Fruit fly (Drosophila melanogaster) whole organism: ENCODE data around the gene CG43179.

Experiments used
- CG8478 ChIP-seq: fragments of >200 bp; optimal IDR thresholded peaks from 2 replicates; lab custom pipeline; 2018; ENCODE audit warnings: inconsistent platforms
- EcR ChIP-seq, 2 experiments: fragments of >200 bp; optimal IDR thresholded peaks; 2 replicates each; lab custom pipeline; 2017; ENCODE audit warnings: missing biosample characterization in 2 of 2, missing genetic modification characterization in 2 of 2, missing genetic modification reagents in 2 of 2
- psq ChIP-seq: fragments of >200 bp; optimal IDR thresholded peaks from 2 replicates; lab custom pipeline; 2017
- usp ChIP-seq: fragments of >200 bp; optimal IDR thresholded peaks from 2 replicates; lab custom pipeline; 2017; ENCODE audit warnings: missing biosample characterization, missing genetic modification characterization, mixed read lengths

dm6 chr3R:14275519-14276172 is 19.7 kb downstream of the CG43179 start:
- no peak for TF ChIP-seq CG8478 (lab: Kevin White, UChicago)
- no peak for TF ChIP-seq usp
- TF ChIP-seq EcR (GFP tag; optimal IDR thresholded peaks at IDR 0.05; lab: Kevin White, UChicago) = no peak
- no peak for TF ChIP-seq psq
